Worm (Caenorhabditis elegans) whole organism, L4 larva: Measurements from ENCODE around the gene T25D1.3.

Source experiments
- F49E8.2 ChIP-seq: sonication (generic microtip); optimal IDR thresholded peaks from 2 replicates; lab custom pipeline; 2016; ENCODE audit warnings: missing compliant biosample characterization, mild to moderate bottlenecking, missing genetic modification characterization, borderline replicate concordance
- ceh-28 ChIP-seq: fragments of 150-350 bp; optimal IDR thresholded peaks from 2 replicates; lab custom pipeline; 2014; ENCODE audit warnings: missing biosample characterization, missing genetic modification reagents, missing genetic modification characterization
- ceh-32 ChIP-seq: sonication (generic microtip); optimal IDR thresholded peaks from 2 replicates; lab custom pipeline; 2016; ENCODE audit warnings: mild to moderate bottlenecking, missing genetic modification characterization, missing compliant biosample characterization; ENCODE audit not compliant: poor library complexity
- ceh-82 ChIP-seq: sonication (generic microtip); optimal IDR thresholded peaks from 2 replicates; lab custom pipeline; 2017; ENCODE audit warnings: missing biosample characterization, missing genetic modification characterization
- fos-1 ChIP-seq: fragments of 150-350 bp; optimal IDR thresholded peaks from 2 replicates; lab custom pipeline; 2014; ENCODE audit warnings: missing biosample characterization, missing genetic modification characterization
- lin-13 ChIP-seq: fragments of 150-350 bp; optimal IDR thresholded peaks from 2 replicates; lab custom pipeline; 2014; ENCODE audit warnings: missing biosample characterization, missing genetic modification reagents, missing genetic modification characterization
- lin-39 ChIP-seq: fragments of 150-350 bp; optimal IDR thresholded peaks from 2 replicates; lab custom pipeline; 2014; ENCODE audit warnings: missing biosample characterization, missing genetic modification reagents, missing genetic modification characterization
- nhr-42 ChIP-seq: fragments of 200-800 bp; sonication (Bioruptor generic); IDR thresholded peaks from 2 replicates; pipeline ENCODE4 v1.3.6; 2022; ENCODE audit warnings: missing genetic modification characterization, missing compliant biosample characterization
- tra-1 ChIP-seq: fragments of 200-800 bp; sonication (Bioruptor generic); IDR thresholded peaks from 2 replicates; pipeline ENCODE4 v1.3.6; 2022; ENCODE audit warnings: missing genetic modification reagents, missing genetic modification characterization, missing compliant biosample characterization
- unc-39 ChIP-seq: sonication (generic microtip); optimal IDR thresholded peaks from 2 replicates; lab custom pipeline; 2017; ENCODE audit warnings: missing biosample characterization, missing genetic modification characterization
- unc-62 ChIP-seq, 3 experiments: fragments of 150-350 bp in 1 of 3; sonication (generic microtip); optimal IDR thresholded peaks in 2 of 3; peaks in 1 of 3; 1 replicate in 1 of 3; 2 replicates in 2 of 3; lab custom pipeline; 2014 to 2017; ENCODE audit warnings: missing biosample characterization in 3 of 3, missing genetic modification characterization in 3 of 3, missing genetic modification reagents in 3 of 3, missing genotype in 1 of 3

ce11 chrX:16558117-16558516 is 52.7 kb downstream of the T25D1.3 start, which contains the start of gene K08B5.1:
- no peak for TF ChIP-seq lin-13 (GFP tag; lab: Kevin White, UChicago)
- no peak for TF ChIP-seq fos-1
- no peak for TF ChIP-seq unc-62 (GFP tag; optimal IDR thresholded peaks at IDR 0.05 in 1 of 2; lab: Kevin White, UChicago)
- no peak for TF ChIP-seq unc-62 (tag; optimal IDR thresholded peaks at IDR 0.05; lab: Kevin White, UChicago)
- TF ChIP-seq tra-1: no peak
- TF ChIP-seq F49E8.2 (tag; lab: Kevin White, UChicago): no peak
- TF ChIP-seq lin-39 (tag; lab: Kevin White, UChicago): no peak
- TF ChIP-seq ceh-28: no peak
- no peak for TF ChIP-seq nhr-42 (GFP tag; lab: Robert Waterston, UW)
- no peak for TF ChIP-seq ceh-32 (tag; lab: Kevin White, UChicago)
- no peak for TF ChIP-seq unc-39 (tag; lab: Kevin White, UChicago)
- no peak for TF ChIP-seq ceh-82 (tag; lab: Kevin White, UChicago)
